Worm (Caenorhabditis elegans) whole organism, young adult: ENCODE measurements around the gene T21B4.3.

ENCODE experiments used
- B0035.1 ChIP-seq: sonication (generic microtip); optimal IDR thresholded peaks from 2 replicates; lab custom pipeline; 2016; ENCODE audit warnings: missing genetic modification characterization, mild to moderate bottlenecking, missing compliant biosample characterization, missing genotype, missing genetic modification reagents
- B0261.1 ChIP-seq: sonication (generic microtip); optimal IDR thresholded peaks from 2 replicates; lab custom pipeline; 2016; ENCODE audit warnings: mild to moderate bottlenecking, missing genetic modification characterization, moderate library complexity, missing compliant biosample characterization
- F49E8.2 ChIP-seq: sonication (generic microtip); optimal IDR thresholded peaks from 3 replicates; lab custom pipeline; 2017; ENCODE audit warnings: missing genetic modification characterization, mild to moderate bottlenecking, missing compliant biosample characterization, antibody characterized with exemption, moderate library complexity; ENCODE audit not compliant: insufficient read depth
- F52B5.7 ChIP-seq: sonication (generic microtip); optimal IDR thresholded peaks from 2 replicates; lab custom pipeline; 2016; ENCODE audit warnings: mild to moderate bottlenecking, missing genetic modification characterization, missing compliant biosample characterization
- K12H6.12 ChIP-seq: fragments of 200-800 bp; sonication (Bioruptor generic); optimal IDR thresholded peaks from 2 replicates; lab custom pipeline; 2018; ENCODE audit warnings: mild to moderate bottlenecking, missing genetic modification characterization, missing compliant biosample characterization
- T07F8.4 ChIP-seq: sonication (generic microtip); optimal IDR thresholded peaks from 2 replicates; lab custom pipeline; 2016; ENCODE audit warnings: mild to moderate bottlenecking, missing genetic modification characterization, moderate library complexity, missing compliant biosample characterization
- Y56A3A.18 ChIP-seq: fragments of 200-800 bp; sonication (Bioruptor generic); IDR thresholded peaks from 2 replicates; pipeline ENCODE4 v1.3.6; 2022; ENCODE audit warnings: missing genetic modification reagents, missing genetic modification characterization, missing compliant biosample characterization
- ZK185.1 ChIP-seq: sonication (generic microtip); optimal IDR thresholded peaks from 2 replicates; lab custom pipeline; 2016; ENCODE audit warnings: mild to moderate bottlenecking, missing genetic modification characterization, missing compliant biosample characterization; ENCODE audit not compliant: poor library complexity, severe bottlenecking
- attf-3 ChIP-seq: fragments of 200-800 bp; sonication (Bioruptor generic); conservative IDR thresholded peaks from 2 replicates; pipeline ENCODE4 v1.3.6; 2022; ENCODE audit warnings: missing genetic modification reagents, missing genetic modification characterization, missing compliant biosample characterization
- attf-5 ChIP-seq: fragments of 200-800 bp; sonication (Bioruptor generic); optimal IDR thresholded peaks from 2 replicates; lab custom pipeline; 2018; ENCODE audit warnings: mild to moderate bottlenecking, missing genetic modification characterization, missing compliant biosample characterization
- attf-6 ChIP-seq: fragments of 200-800 bp; sonication (Bioruptor generic); IDR thresholded peaks from 2 replicates; pipeline ENCODE4 v1.3.6; 2022; ENCODE audit warnings: missing genetic modification reagents, missing genetic modification characterization, missing compliant biosample characterization
- bed-2 ChIP-seq: fragments of 200-800 bp; sonication (Bioruptor generic); IDR thresholded peaks from 2 replicates; pipeline ENCODE4 v1.3.6; 2022; ENCODE audit warnings: missing genetic modification reagents, missing genetic modification characterization, missing compliant biosample characterization
- ceh-40 ChIP-seq: fragments of 200-800 bp; sonication (Bioruptor generic); IDR thresholded peaks from 2 replicates; pipeline ENCODE4 v1.3.6; 2022; ENCODE audit warnings: missing genetic modification characterization, missing compliant biosample characterization
- chd-7 ChIP-seq: sonication (generic microtip); optimal IDR thresholded peaks from 2 replicates; lab custom pipeline; 2016; ENCODE audit warnings: mild to moderate bottlenecking, missing genetic modification characterization, moderate library complexity, missing compliant biosample characterization
- die-1 ChIP-seq: sonication (generic microtip); optimal IDR thresholded peaks from 2 replicates; lab custom pipeline; 2016; ENCODE audit warnings: missing genotype, mild to moderate bottlenecking, missing genetic modification characterization, missing compliant biosample characterization
- dox-1 ChIP-seq: fragments of 200-800 bp; sonication (Bioruptor generic); IDR thresholded peaks from 2 replicates; pipeline ENCODE4 v1.3.6; 2022; ENCODE audit warnings: missing genetic modification reagents, missing genetic modification characterization, missing compliant biosample characterization
- efl-1 ChIP-seq: fragments of 150-350 bp; optimal IDR thresholded peaks from 2 replicates; lab custom pipeline; 2014; ENCODE audit warnings: missing biosample characterization, missing genetic modification reagents, missing genetic modification characterization
- egl-18 ChIP-seq: fragments of 200-800 bp; sonication (Bioruptor generic); IDR thresholded peaks from 2 replicates; pipeline ENCODE4 v1.3.6; 2022; ENCODE audit warnings: missing genetic modification reagents, missing genetic modification characterization, missing compliant biosample characterization
- egrh-3 ChIP-seq: fragments of 200-800 bp; sonication (Bioruptor generic); IDR thresholded peaks from 2 replicates; pipeline ENCODE4 v1.3.6; 2022; ENCODE audit warnings: missing genetic modification reagents, missing genetic modification characterization, missing compliant biosample characterization
- ekl-4 ChIP-seq: fragments of 200-800 bp; sonication (Bioruptor generic); IDR thresholded peaks from 2 replicates; pipeline ENCODE4 v1.3.6; 2022; ENCODE audit warnings: missing genetic modification reagents, missing genetic modification characterization, missing compliant biosample characterization
- hmg-1.2 ChIP-seq: fragments of 200-800 bp; sonication (Bioruptor generic); IDR thresholded peaks from 2 replicates; pipeline ENCODE4 v1.3.6; 2022; ENCODE audit warnings: missing genetic modification reagents, missing genetic modification characterization, missing compliant biosample characterization
- hsf-1 ChIP-seq: fragments of 200-800 bp; sonication (Bioruptor generic); IDR thresholded peaks from 2 replicates; pipeline ENCODE4 v1.3.6; 2022; ENCODE audit warnings: missing genetic modification reagents, missing genetic modification characterization, missing compliant biosample characterization
- let-526 ChIP-seq: fragments of 200-800 bp; sonication (Bioruptor generic); IDR thresholded peaks from 2 replicates; pipeline ENCODE4 v1.3.6; 2022; ENCODE audit warnings: missing genetic modification reagents, missing genetic modification characterization, missing compliant biosample characterization
- madf-3 ChIP-seq: fragments of 200-800 bp; sonication (Bioruptor generic); IDR thresholded peaks from 2 replicates; pipeline ENCODE4 v1.3.6; 2022; ENCODE audit warnings: missing genetic modification reagents, missing genetic modification characterization, missing compliant biosample characterization
- madf-6 ChIP-seq: fragments of 200-800 bp; sonication (Bioruptor generic); IDR thresholded peaks from 2 replicates; pipeline ENCODE4 v1.3.6; 2022; ENCODE audit warnings: missing genetic modification reagents, missing genetic modification characterization, missing compliant biosample characterization
- madf-8 ChIP-seq: fragments of 200-800 bp; sonication (Bioruptor generic); conservative IDR thresholded peaks from 2 replicates; pipeline ENCODE4 v1.3.6; 2022; ENCODE audit warnings: missing genetic modification reagents, missing genetic modification characterization, missing compliant biosample characterization
- mel-28 ChIP-seq: sonication (generic microtip); optimal IDR thresholded peaks from 2 replicates; lab custom pipeline; 2016; ENCODE audit warnings: borderline replicate concordance, mild to moderate bottlenecking, missing genetic modification characterization, missing compliant biosample characterization
- mxl-1 ChIP-seq: sonication (generic microtip); optimal IDR thresholded peaks from 2 replicates; lab custom pipeline; 2016; ENCODE audit warnings: missing genetic modification characterization, missing compliant biosample characterization
- nhr-120 ChIP-seq: fragments of 200-800 bp; sonication (Bioruptor generic); IDR thresholded peaks from 2 replicates; pipeline ENCODE4 v1.3.6; 2022; ENCODE audit warnings: missing genetic modification characterization, missing compliant biosample characterization
- nhr-179 ChIP-seq: sonication (generic microtip); optimal IDR thresholded peaks from 2 replicates; lab custom pipeline; 2016; ENCODE audit warnings: mild to moderate bottlenecking, missing genetic modification characterization, missing compliant biosample characterization
- nhr-27 ChIP-seq: fragments of 200-800 bp; sonication (Bioruptor generic); optimal IDR thresholded peaks from 2 replicates; lab custom pipeline; 2018; ENCODE audit warnings: mild to moderate bottlenecking, missing genetic modification characterization, moderate library complexity, missing compliant biosample characterization
- nhr-80 ChIP-seq: sonication (generic microtip); optimal IDR thresholded peaks from 2 replicates; lab custom pipeline; 2016; ENCODE audit warnings: missing genetic modification characterization, missing compliant biosample characterization
- pbrm-1 ChIP-seq: fragments of 200-800 bp; sonication (Bioruptor generic); IDR thresholded peaks from 2 replicates; pipeline ENCODE4 v1.3.6; 2022; ENCODE audit warnings: missing genetic modification reagents, missing genetic modification characterization, missing compliant biosample characterization
- pha-4 ChIP-seq: fragments of 150-350 bp; sonication (generic microtip); optimal IDR thresholded peaks from 2 replicates; lab custom pipeline; 2014; ENCODE audit warnings: missing biosample characterization, missing genetic modification reagents, missing genetic modification characterization
- rec-8 ChIP-seq, 2 experiments: sonication (generic microtip); optimal IDR thresholded peaks; 2 replicates each; lab custom pipeline; 2016; ENCODE audit warnings: mild to moderate bottlenecking in 2 of 2, missing genetic modification characterization in 2 of 2, missing genetic modification reagents in 2 of 2, missing genotype in 2 of 2, missing biosample characterization in 1 of 2, missing compliant biosample characterization in 1 of 2, moderate library complexity in 1 of 2
- rpc-1 ChIP-seq, 2 experiments: fragments of 150-350 bp in 1 of 2; sonication (generic microtip) in 1 of 2; optimal IDR thresholded peaks; 2 replicates each; lab custom pipeline; 2014 to 2018; ENCODE audit warnings: missing biosample characterization in 1 of 2, missing genetic modification characterization in 1 of 2, missing genetic modification reagents in 1 of 2, missing genotype in 1 of 2
- tbp1 ChIP-seq: fragments of 200-800 bp; sonication (Bioruptor generic); optimal IDR thresholded peaks from 2 replicates; lab custom pipeline; 2018; ENCODE audit warnings: mild to moderate bottlenecking, missing genetic modification characterization, missing compliant biosample characterization
- tlf-1 ChIP-seq: fragments of 200-800 bp; sonication (Bioruptor generic); optimal IDR thresholded peaks from 2 replicates; lab custom pipeline; 2018; ENCODE audit warnings: mild to moderate bottlenecking, missing genetic modification characterization, missing compliant biosample characterization

The T21B4.3 gene

ce11 chrII:12530958-12531357 is 34.1 kb upstream of the T21B4.3 start, which contains the start of gene srx-120:
TSS of gene srx-120 (plus strand) at chrII:12531258.
- no peak for TF ChIP-seq tlf-1 (GFP tag; lab: Kevin White, UChicago)
- TF ChIP-seq K12H6.12 (tag; lab: Kevin White, UChicago), result no peak
- TF ChIP-seq ekl-4 (GFP tag; lab: Robert Waterston, UW), result no peak
- no peak for TF ChIP-seq tbp1 (GFP tag; lab: Kevin White, UChicago)

ce11 chrII:12527947-12528346 is 31.1 kb upstream of the T21B4.3 start, which contains the start of gene srx-119:
TSS of gene srx-119 (plus strand) at chrII:12528247.
- TF ChIP-seq F52B5.7 (no peak), rec-8 (tag; optimal IDR thresholded peaks at IDR 0.05; lab: Kevin White, UChicago) (no peak), madf-6 (no peak), bed-2 (GFP tag; lab: Robert Waterston, UW) (no peak), let-526 (GFP tag; lab: Robert Waterston, UW) (no peak), ZK185.1 (no peak), egrh-3 (GFP tag; lab: Robert Waterston, UW) (no peak), mel-28 (tag; lab: Kevin White, UChicago) (no peak), nhr-120 (GFP tag; lab: Robert Waterston, UW) (no peak), nhr-27 (tag; lab: Kevin White, UChicago) (no peak), T07F8.4 (tag; lab: Kevin White, UChicago) (no peak), B0261.1 (tag; lab: Kevin White, UChicago) (no peak), attf-5 (GFP tag; lab: Kevin White, UChicago) (no peak), egl-18 (no peak), ceh-40 (no peak), chd-7 (tag; lab: Kevin White, UChicago) (no peak), mxl-1 (tag; lab: Kevin White, UChicago) (no peak)

ce11 chrII:12525526-12525925 is 28.6 kb upstream of the T21B4.3 start, which contains the start of gene srx-118:
TSS of gene srx-118 (plus strand) at chrII:12525826.
- TF ChIP-seq pha-4, result no peak
- no peak for TF ChIP-seq bed-2 (GFP tag; lab: Robert Waterston, UW)
- no peak for TF ChIP-seq rpc-1 (optimal IDR thresholded peaks at IDR 0.05; lab: Kevin White, UChicago)
- no peak for TF ChIP-seq rpc-1 (tag; optimal IDR thresholded peaks at IDR 0.05; lab: Kevin White, UChicago)
- no peak for TF ChIP-seq dox-1 (GFP tag; lab: Robert Waterston, UW)
- TF ChIP-seq chd-7 (tag; lab: Kevin White, UChicago), result no peak
- TF ChIP-seq nhr-80, result no peak
- TF ChIP-seq die-1, result no peak
- no peak for TF ChIP-seq attf-6 (GFP tag; lab: Robert Waterston, UW)
- TF ChIP-seq mel-28 (tag; lab: Kevin White, UChicago), result no peak
- no peak for TF ChIP-seq egl-18

ce11 chrII:12519616-12520015 is 22.7 kb upstream of the T21B4.3 start, which contains the start of gene ceh-99:
TSS of gene ceh-99 (plus strand) at chrII:12519981.
- TF ChIP-seq pbrm-1 (GFP tag; lab: Robert Waterston, UW) (peak; percentile 53; the same call in 1 of the 2 replicates), efl-1 (GFP tag; lab: Kevin White, UChicago) (peak; percentile 73), madf-3 (GFP tag; lab: Robert Waterston, UW) (0 out of 2 replicates have a peak, but pooled peaks have one; percentile 42), madf-8 (GFP tag; lab: Robert Waterston, UW) (peak; percentile 50; the same call in 1 of the 2 replicates), nhr-179 (tag; lab: Kevin White, UChicago) (no peak), nhr-80 (no peak), hsf-1 (GFP tag; lab: Robert Waterston, UW) (peak; percentile 11; the same call in 1 of the 2 replicates), hmg-1.2 (GFP tag; lab: Robert Waterston, UW) (peak; percentile 45; the same call in 1 of the 2 replicates), B0035.1 (tag; lab: Kevin White, UChicago) (no peak), attf-6 (GFP tag; lab: Robert Waterston, UW) (no peak), attf-3 (GFP tag; lab: Robert Waterston, UW) (no peak), F49E8.2 (tag; lab: Kevin White, UChicago) (no peak), Y56A3A.18 (GFP tag; lab: Robert Waterston, UW) (peak; percentile 14; the same call in 1 of the 2 replicates), madf-6 (peak; percentile 76)
